ENCODE assay signal across 5 worm cellular contexts in the genomic region with DNA sequence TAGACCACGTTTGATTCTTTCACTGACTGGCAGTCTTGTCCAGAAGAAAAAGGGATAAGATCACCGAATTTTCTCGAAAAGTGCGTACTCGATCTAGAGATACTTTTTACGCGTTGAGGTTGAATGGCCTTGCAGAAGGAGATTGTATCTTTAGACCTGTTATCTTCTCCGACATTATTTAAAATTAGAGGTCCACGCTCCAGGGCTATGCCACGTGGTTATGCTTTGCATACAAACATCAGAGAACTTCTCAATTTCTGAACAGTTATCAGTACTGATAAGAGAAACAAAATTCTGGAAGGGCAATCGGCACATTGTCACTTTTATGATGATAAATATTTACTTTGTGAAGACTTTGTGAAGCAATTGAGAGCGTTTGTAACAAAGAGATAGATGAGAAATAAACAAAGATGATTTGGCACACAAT.
A peak's percentile ranks its signal among the peaks of the same experiment; 100 is the strongest.
TF ChIP-seq lines count a peak whose summit lies in the region.

No protein-coding gene starts in this region.

TF ChIP-seq in whole organism, L1 larva, 84 proteins besides CTCF, POLR2A, EP300 and RAD21 (continued from another document and continues in another):
- peak in 1 of 2 experiments; percentile 22 for TF ChIP-seq efl-1 (optimal IDR thresholded peaks at IDR 0.05; lab: Kevin White, UChicago)
- peak in 1 of 2 experiments; percentile 38 for TF ChIP-seq efl-1 (GFP tag; optimal IDR thresholded peaks at IDR 0.05 in 1 of 2; lab: Kevin White, UChicago)
- TF ChIP-seq lin-14 (GFP tag; optimal IDR thresholded peaks at IDR 0.05; lab: Kevin White, UChicago), result peak; percentile 82
- peak; percentile 26 for TF ChIP-seq rnt-1 (tag; optimal IDR thresholded peaks at IDR 0.05; lab: Kevin White, UChicago)
- TF ChIP-seq isw-1 (GFP tag; IDR thresholded peaks at IDR 0.05; lab: Robert Waterston, UW), result no peak
- TF ChIP-seq nhr-20 (tag; optimal IDR thresholded peaks at IDR 0.05; lab: Kevin White, UChicago), result peak; percentile 93
- peak; percentile 12 for TF ChIP-seq xbp-1 (tag; optimal IDR thresholded peaks at IDR 0.05; lab: Kevin White, UChicago)
- peak; percentile 90 for TF ChIP-seq nhr-71 (tag; optimal IDR thresholded peaks at IDR 0.05; lab: Kevin White, UChicago)
- TF ChIP-seq lsy-2 (tag; optimal IDR thresholded peaks at IDR 0.05; lab: Kevin White, UChicago), result peak; percentile 37 to 54
- TF ChIP-seq jun-1 (tag; optimal IDR thresholded peaks at IDR 0.05; lab: Kevin White, UChicago), result peak; percentile 44
- TF ChIP-seq elt-3 (tag; optimal IDR thresholded peaks at IDR 0.05; lab: Kevin White, UChicago), result peak in 4 of 6 experiments; percentile 4 to 96 (median 58)
- TF ChIP-seq ets-5 (GFP tag; IDR thresholded peaks at IDR 0.05; lab: Robert Waterston, UW), result no peak
- peak; percentile 16 for TF ChIP-seq fos-1 (tag; optimal IDR thresholded peaks at IDR 0.05; lab: Kevin White, UChicago)
- peak in 1 of 2 experiments; percentile 11 for TF ChIP-seq egl-27 (tag; optimal IDR thresholded peaks at IDR 0.05; lab: Kevin White, UChicago)
- TF ChIP-seq mdl-1 (tag; optimal IDR thresholded peaks at IDR 0.05; lab: Kevin White, UChicago), result peak in 1 of 2 experiments; percentile 93
- peak; percentile 83 for TF ChIP-seq mep-1 (tag; optimal IDR thresholded peaks at IDR 0.05; lab: Kevin White, UChicago)
- TF ChIP-seq nhr-85 (tag; lab: Kevin White, UChicago), result peak; percentile 97
- TF ChIP-seq grh-1 (GFP tag; IDR thresholded peaks at IDR 0.05; lab: Robert Waterston, UW), result peak; percentile 66
- no peak for TF ChIP-seq fkh-8 (tag; optimal IDR thresholded peaks at IDR 0.05; lab: Kevin White, UChicago)
- peak; percentile 37 for TF ChIP-seq irx-1 (tag; optimal IDR thresholded peaks at IDR 0.05; lab: Kevin White, UChicago)
- TF ChIP-seq lin-35 (GFP tag; optimal IDR thresholded peaks at IDR 0.05; lab: Kevin White, UChicago), result peak in 1 of 2 experiments; percentile 77
- no peak for TF ChIP-seq pag-3 (tag; optimal IDR thresholded peaks at IDR 0.05; lab: Kevin White, UChicago; ENCODE audit: borderline replicate concordance, insufficient read depth)
- TF ChIP-seq C04F5.9 (tag; optimal IDR thresholded peaks at IDR 0.05; lab: Kevin White, UChicago), result peak; percentile 3
- no peak for TF ChIP-seq C34B4.2 (tag; optimal IDR thresholded peaks at IDR 0.05; lab: Kevin White, UChicago)

TF ChIP-seq in whole organism, L2 larva, 48 proteins besides CTCF, POLR2A, EP300 and RAD21 (continued from another document and continues in another):
- TF ChIP-seq nhr-12 (tag; optimal IDR thresholded peaks at IDR 0.05; lab: Kevin White, UChicago), result no peak
- peak; percentile 41 for TF ChIP-seq lin-13 (GFP tag; optimal IDR thresholded peaks at IDR 0.05; lab: Kevin White, UChicago)
- peak; percentile 94 for TF ChIP-seq sma-9 (GFP tag; optimal IDR thresholded peaks at IDR 0.05; lab: Kevin White, UChicago)
- no peak for TF ChIP-seq sma-9 (tag; optimal IDR thresholded peaks at IDR 0.05; lab: Kevin White, UChicago)
- TF ChIP-seq nhr-237 (tag; optimal IDR thresholded peaks at IDR 0.05; lab: Kevin White, UChicago), result no peak
- TF ChIP-seq nhr-25 (tag; optimal IDR thresholded peaks at IDR 0.05; lab: Kevin White, UChicago), result peak; percentile 17
- no peak for TF ChIP-seq Y55F3AM.14 (GFP tag; optimal IDR thresholded peaks at IDR 0.05; lab: Kevin White, UChicago)
- no peak for TF ChIP-seq R02D3.7 (tag; optimal IDR thresholded peaks at IDR 0.05; lab: Kevin White, UChicago)
- no peak for TF ChIP-seq C34F6.9 (tag; optimal IDR thresholded peaks at IDR 0.05; lab: Kevin White, UChicago)
- peak; percentile 62 for TF ChIP-seq sem-4 (tag; optimal IDR thresholded peaks at IDR 0.05; lab: Kevin White, UChicago)
- peak; percentile 61 for TF ChIP-seq blmp-1 (tag; optimal IDR thresholded peaks at IDR 0.05; lab: Kevin White, UChicago; ENCODE audit: insufficient read depth)
- peak; percentile 89 for TF ChIP-seq sma-3 (GFP tag; optimal IDR thresholded peaks at IDR 0.05; lab: Kevin White, UChicago)
- peak; percentile 72 to 87 for TF ChIP-seq mdl-1 (tag; optimal IDR thresholded peaks at IDR 0.05; lab: Kevin White, UChicago)
- TF ChIP-seq nhr-6 (tag; optimal IDR thresholded peaks at IDR 0.05; lab: Kevin White, UChicago), result peak; percentile 82
- TF ChIP-seq gmeb-1 (tag; optimal IDR thresholded peaks at IDR 0.05; lab: Kevin White, UChicago), result peak; percentile 59
- peak in 1 of 2 experiments; percentile 56 for TF ChIP-seq lsy-2 (tag; optimal IDR thresholded peaks at IDR 0.05; lab: Kevin White, UChicago)
- peak; percentile 3 for TF ChIP-seq nhr-10 (tag; optimal IDR thresholded peaks at IDR 0.05; lab: Kevin White, UChicago)
- no peak for TF ChIP-seq aly-2 (tag; optimal IDR thresholded peaks at IDR 0.05; lab: Kevin White, UChicago)
- no peak for TF ChIP-seq ztf-11 (tag; optimal IDR thresholded peaks at IDR 0.05; lab: Kevin White, UChicago)
- no peak for TF ChIP-seq unc-62 (GFP tag; optimal IDR thresholded peaks at IDR 0.05; lab: Kevin White, UChicago)
- no peak for TF ChIP-seq nhr-77 (tag; optimal IDR thresholded peaks at IDR 0.05; lab: Kevin White, UChicago)
- TF ChIP-seq ceh-82 (tag; optimal IDR thresholded peaks at IDR 0.05; lab: Kevin White, UChicago), result no peak
- TF ChIP-seq ztf-1 (GFP tag; conservative IDR thresholded peaks at IDR 0.05; lab: Robert Waterston, UW), result no peak
- TF ChIP-seq lin-39 (tag; optimal IDR thresholded peaks at IDR 0.05; lab: Kevin White, UChicago), result no peak
- TF ChIP-seq elt-3 (tag; optimal IDR thresholded peaks at IDR 0.05; lab: Kevin White, UChicago), result no peak
- TF ChIP-seq ZK546.5 (tag; optimal IDR thresholded peaks at IDR 0.05; lab: Kevin White, UChicago), result no peak
- no peak for TF ChIP-seq unc-55 (GFP tag; optimal IDR thresholded peaks at IDR 0.05; lab: Kevin White, UChicago)

TF ChIP-seq in whole organism, L3 larva, 47 proteins besides CTCF, POLR2A, EP300 and RAD21 (continued from another document and continues in another):
- TF ChIP-seq unc-62 (GFP tag; optimal IDR thresholded peaks at IDR 0.05; lab: Kevin White, UChicago) (no peak), ztf-11 (tag; optimal IDR thresholded peaks at IDR 0.05; lab: Kevin White, UChicago) (no peak), eor-1 (tag; optimal IDR thresholded peaks at IDR 0.05; lab: Kevin White, UChicago) (no peak), jun-1 (tag; optimal IDR thresholded peaks at IDR 0.05; lab: Kevin White, UChicago) (peak; percentile 64), skn-1 (tag; optimal IDR thresholded peaks at IDR 0.05; lab: Kevin White, UChicago) (peak; percentile 86), elt-2 (tag; optimal IDR thresholded peaks at IDR 0.05; lab: Kevin White, UChicago) (peak; percentile 97), fos-1 (tag; optimal IDR thresholded peaks at IDR 0.05; lab: Kevin White, UChicago) (peak; percentile 58), R02D3.7 (tag; optimal IDR thresholded peaks at IDR 0.05; lab: Kevin White, UChicago) (no peak), tbx-2 (tag; optimal IDR thresholded peaks at IDR 0.05; lab: Kevin White, UChicago) (peak; percentile 9), ceh-28 (tag; optimal IDR thresholded peaks at IDR 0.05; lab: Kevin White, UChicago) (no peak), lin-39 (tag; optimal IDR thresholded peaks at IDR 0.05; lab: Kevin White, UChicago) (no peak), elt-3 (tag; optimal IDR thresholded peaks at IDR 0.05; lab: Kevin White, UChicago) (peak in 2 of 3 experiments; percentile 22 to 50), daf-12 (tag; optimal IDR thresholded peaks at IDR 0.05; lab: Kevin White, UChicago) (no peak), nhr-23 (tag; optimal IDR thresholded peaks at IDR 0.05; lab: Kevin White, UChicago) (peak; percentile 88), sea-2 (GFP tag; optimal IDR thresholded peaks at IDR 0.05; lab: Kevin White, UChicago) (no peak), pha-4 (tag; optimal IDR thresholded peaks at IDR 0.05; lab: Kevin White, UChicago) (peak; percentile 99), elt-1 (tag; optimal IDR thresholded peaks at IDR 0.05; lab: Kevin White, UChicago) (peak; percentile 71), lin-15B (tag; optimal IDR thresholded peaks at IDR 0.05; lab: Kevin White, UChicago) (no peak), ceh-82 (tag; optimal IDR thresholded peaks at IDR 0.05; lab: Kevin White, UChicago) (no peak), mml-1 (tag; optimal IDR thresholded peaks at IDR 0.05; lab: Kevin White, UChicago) (no peak), nhr-25 (tag; optimal IDR thresholded peaks at IDR 0.05; lab: Kevin White, UChicago) (peak; percentile 88), nhr-43 (tag; optimal IDR thresholded peaks at IDR 0.05; lab: Kevin White, UChicago; ENCODE audit: poor library complexity, severe bottlenecking) (peak; percentile 53), fkh-2 (tag; optimal IDR thresholded peaks at IDR 0.05; lab: Kevin White, UChicago) (no peak), nfya-1 (tag; optimal IDR thresholded peaks at IDR 0.05; lab: Kevin White, UChicago; ENCODE audit: insufficient read depth) (peak; percentile 23), ceh-9 (tag; optimal IDR thresholded peaks at IDR 0.05; lab: Kevin White, UChicago) (no peak), nhr-67 (tag; optimal IDR thresholded peaks at IDR 0.05; lab: Kevin White, UChicago) (no peak), unc-39 (tag; optimal IDR thresholded peaks at IDR 0.05; lab: Kevin White, UChicago) (no peak), ama-1 (optimal IDR thresholded peaks at IDR 0.05; lab: Kevin White, UChicago) (no peak)

TF ChIP-seq in whole organism, L4 larva, 104 proteins besides CTCF, POLR2A, EP300 and RAD21 (continued from another document and continues in another):
- TF ChIP-seq ztf-7 (tag; optimal IDR thresholded peaks at IDR 0.05; lab: Kevin White, UChicago) (no peak), mes-2 (tag; optimal IDR thresholded peaks at IDR 0.05; lab: Kevin White, UChicago; ENCODE audit: poor library complexity, severe bottlenecking) (peak; percentile 60), zip-11 (GFP tag; IDR thresholded peaks at IDR 0.05; lab: Robert Waterston, UW) (no peak), nhr-237 (tag; optimal IDR thresholded peaks at IDR 0.05; lab: Kevin White, UChicago) (no peak), ceh-32 (tag; optimal IDR thresholded peaks at IDR 0.05; lab: Kevin White, UChicago; ENCODE audit: poor library complexity) (no peak), fkh-10 (GFP tag; optimal IDR thresholded peaks at IDR 0.05; lab: Kevin White, UChicago) (no peak), nhr-41 (GFP tag; IDR thresholded peaks at IDR 0.05; lab: Robert Waterston, UW) (no peak), daf-16 (GFP tag; optimal IDR thresholded peaks at IDR 0.05; lab: Kevin White, UChicago) (peak in 1 of 2 experiments; percentile 77), daf-16 (tag; optimal IDR thresholded peaks at IDR 0.05; lab: Kevin White, UChicago) (peak; percentile 100), nhr-42 (GFP tag; IDR thresholded peaks at IDR 0.05; lab: Robert Waterston, UW) (no peak), Y105C5A.15 (GFP tag; IDR thresholded peaks at IDR 0.05; lab: Robert Waterston, UW) (no peak), ceh-28 (tag; optimal IDR thresholded peaks at IDR 0.05; lab: Kevin White, UChicago) (no peak), F10B5.3 (tag; optimal IDR thresholded peaks at IDR 0.05; lab: Kevin White, UChicago) (no peak), aha-1 (tag; lab: Kevin White, UChicago) (peak; percentile 90), R02D3.7 (tag; optimal IDR thresholded peaks at IDR 0.05; lab: Kevin White, UChicago) (no peak), hmg-1.1 (GFP tag; IDR thresholded peaks at IDR 0.05; lab: Robert Waterston, UW) (no peak), tag-97 (GFP tag; IDR thresholded peaks at IDR 0.05; lab: Robert Waterston, UW) (no peak), skn-1 (tag; optimal IDR thresholded peaks at IDR 0.05; lab: Kevin White, UChicago) (no peak), ces-1 (GFP tag; optimal IDR thresholded peaks at IDR 0.05; lab: Kevin White, UChicago) (no peak), unc-62 (GFP tag; optimal IDR thresholded peaks at IDR 0.05 in 1 of 2; lab: Kevin White, UChicago) (peak in 1 of 2 experiments; percentile 99), unc-62 (tag; optimal IDR thresholded peaks at IDR 0.05; lab: Kevin White, UChicago) (no peak), lsy-2 (tag; optimal IDR thresholded peaks at IDR 0.05; lab: Kevin White, UChicago) (peak in 1 of 2 experiments; percentile 69), T26A8.4 (GFP tag; IDR thresholded peaks at IDR 0.05; lab: Robert Waterston, UW) (0 out of 2 replicates have a peak, but pooled peaks have one; percentile 44), nhr-10 (tag; optimal IDR thresholded peaks at IDR 0.05; lab: Kevin White, UChicago) (peak; percentile 49), nhr-11 (tag; optimal IDR thresholded peaks at IDR 0.05; lab: Kevin White, UChicago) (peak; percentile 15), jun-1 (tag; optimal IDR thresholded peaks at IDR 0.05; lab: Kevin White, UChicago) (peak; percentile 6), fos-1 (tag; optimal IDR thresholded peaks at IDR 0.05; lab: Kevin White, UChicago) (no peak), nhr-102 (tag; optimal IDR thresholded peaks at IDR 0.05; lab: Kevin White, UChicago) (peak; percentile 86), set-16 (GFP tag; IDR thresholded peaks at IDR 0.05; lab: Robert Waterston, UW) (no peak)

TF ChIP-seq in whole organism, young adult, 124 proteins besides CTCF, POLR2A, EP300 and RAD21 (continued from another document and continues in another):
- TF ChIP-seq him-1 (tag; optimal IDR thresholded peaks at IDR 0.05; lab: Kevin White, UChicago), result no peak
- TF ChIP-seq dpff-1 (tag; optimal IDR thresholded peaks at IDR 0.05; lab: Kevin White, UChicago), result no peak
- TF ChIP-seq aptf-3 (GFP tag; IDR thresholded peaks at IDR 0.05; lab: Robert Waterston, UW), result no peak
- no peak for TF ChIP-seq cebp-1 (GFP tag; IDR thresholded peaks at IDR 0.05; lab: Robert Waterston, UW)
- peak; percentile 57 for TF ChIP-seq cebp-1 (tag; optimal IDR thresholded peaks at IDR 0.05; lab: Kevin White, UChicago)
- TF ChIP-seq gei-17 (GFP tag; optimal IDR thresholded peaks at IDR 0.05; lab: Kevin White, UChicago), result no peak
- peak; percentile 6 for TF ChIP-seq ama-1 (optimal IDR thresholded peaks at IDR 0.05; lab: Kevin White, UChicago)
- no peak for TF ChIP-seq ama-1 (GFP tag; optimal IDR thresholded peaks at IDR 0.05; lab: Kevin White, UChicago)
- no peak for TF ChIP-seq F10E7.11 (tag; optimal IDR thresholded peaks at IDR 0.05; lab: Kevin White, UChicago)
- peak; percentile 68 for TF ChIP-seq B0336.3 (GFP tag; IDR thresholded peaks at IDR 0.05; lab: Robert Waterston, UW)
- TF ChIP-seq zfh-2 (GFP tag; conservative IDR thresholded peaks at IDR 0.05; lab: Robert Waterston, UW), result no peak
- TF ChIP-seq B0261.1 (tag; optimal IDR thresholded peaks at IDR 0.05; lab: Kevin White, UChicago), result no peak
- TF ChIP-seq K12H6.12 (tag; optimal IDR thresholded peaks at IDR 0.05; lab: Kevin White, UChicago), result no peak
- TF ChIP-seq attf-5 (GFP tag; optimal IDR thresholded peaks at IDR 0.05; lab: Kevin White, UChicago), result peak; percentile 39
- TF ChIP-seq egrh-3 (GFP tag; IDR thresholded peaks at IDR 0.05; lab: Robert Waterston, UW), result no peak
- TF ChIP-seq lin-54 (GFP tag; optimal IDR thresholded peaks at IDR 0.05; lab: Kevin White, UChicago), result peak; percentile 36
- no peak for TF ChIP-seq F57A8.1 (GFP tag; optimal IDR thresholded peaks at IDR 0.05; lab: Kevin White, UChicago)
- no peak for TF ChIP-seq dpl-1 (GFP tag; optimal IDR thresholded peaks at IDR 0.05; lab: Kevin White, UChicago)
- no peak for TF ChIP-seq ceh-100 (GFP tag; IDR thresholded peaks at IDR 0.05; lab: Robert Waterston, UW)
- peak; percentile 49 for TF ChIP-seq tbp1 (GFP tag; optimal IDR thresholded peaks at IDR 0.05; lab: Kevin White, UChicago)
- no peak for TF ChIP-seq hlh-26 (GFP tag; conservative IDR thresholded peaks at IDR 0.05; lab: Robert Waterston, UW)
- TF ChIP-seq athp-1 (tag; optimal IDR thresholded peaks at IDR 0.05; lab: Kevin White, UChicago), result peak; percentile 30
- no peak for TF ChIP-seq ztf-6 (GFP tag; IDR thresholded peaks at IDR 0.05; lab: Robert Waterston, UW)
- TF ChIP-seq F23B12.7 (tag; optimal IDR thresholded peaks at IDR 0.05; lab: Kevin White, UChicago; ENCODE audit: insufficient read depth), result no peak
- peak; percentile 46 for TF ChIP-seq chd-7 (tag; optimal IDR thresholded peaks at IDR 0.05; lab: Kevin White, UChicago)
- TF ChIP-seq snpc-1.3 (tag; optimal IDR thresholded peaks at IDR 0.05; lab: Kevin White, UChicago; ENCODE audit: insufficient read depth), result no peak
- peak; percentile 35 for TF ChIP-seq madf-10 (tag; optimal IDR thresholded peaks at IDR 0.05; lab: Kevin White, UChicago)
- TF ChIP-seq nhr-27 (tag; optimal IDR thresholded peaks at IDR 0.05; lab: Kevin White, UChicago), result no peak
- TF ChIP-seq ekl-4 (GFP tag; IDR thresholded peaks at IDR 0.05; lab: Robert Waterston, UW), result no peak
- no peak for TF ChIP-seq D2030.7 (GFP tag; IDR thresholded peaks at IDR 0.05; lab: Robert Waterston, UW)
- peak; percentile 86 for TF ChIP-seq nhr-80 (tag; optimal IDR thresholded peaks at IDR 0.05; lab: Kevin White, UChicago)
- TF ChIP-seq atf-7 (tag; optimal IDR thresholded peaks at IDR 0.05; lab: Kevin White, UChicago), result no peak
- TF ChIP-seq lin-26 (GFP tag; IDR thresholded peaks at IDR 0.05; lab: Robert Waterston, UW), result 0 out of 2 replicates have a peak, but pooled peaks have one; percentile 20
- TF ChIP-seq let-607 (tag; optimal IDR thresholded peaks at IDR 0.05; lab: Kevin White, UChicago), result peak; percentile 64 to 86
